Fruit fly (Drosophila melanogaster): ENCODE measurements around the gene CG3061.

Gene CG3061

DNA sequence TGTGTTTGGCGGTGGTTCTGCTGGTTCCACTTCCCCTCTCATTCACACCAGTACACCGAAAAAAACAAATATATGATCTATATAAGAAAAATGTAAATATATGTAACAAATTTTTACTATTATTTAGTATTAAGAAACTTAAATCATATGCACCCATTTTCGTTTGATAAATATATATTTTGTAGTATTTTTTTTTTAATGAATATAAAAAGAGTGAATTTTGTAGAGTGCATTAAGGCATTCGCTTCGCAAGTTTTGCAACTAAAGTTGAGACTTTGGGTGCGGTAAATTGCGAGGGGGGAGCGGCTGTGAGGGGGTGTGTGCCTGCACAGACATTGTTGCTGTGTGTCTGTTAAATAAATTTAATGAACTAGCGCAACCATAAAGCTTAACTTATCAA, 24.6 kb upstream of the CG3061 start (continued):
- no peak for TF ChIP-seq CG10565 (GFP tag; optimal IDR thresholded peaks at IDR 0.05)
- peak; percentile 81 for TF ChIP-seq Drgx (GFP tag; IDR thresholded peaks at IDR 0.05)
- peak; percentile 45 for TF ChIP-seq CG10267 (tag; optimal IDR thresholded peaks at IDR 0.05)
- TF ChIP-seq CG15514 (GFP tag; optimal IDR thresholded peaks at IDR 0.05), result peak; percentile 9
- no peak for TF ChIP-seq dpn (GFP tag; optimal IDR thresholded peaks at IDR 0.05)
- TF ChIP-seq nom (GFP tag; optimal IDR thresholded peaks at IDR 0.05), result peak; percentile 87
- peak; percentile 18 for TF ChIP-seq Spps (tag; optimal IDR thresholded peaks at IDR 0.05)
- no peak for TF ChIP-seq exex (tag; optimal IDR thresholded peaks at IDR 0.05)
- TF ChIP-seq CG15696 (tag; optimal IDR thresholded peaks at IDR 0.05), result peak; percentile 54
- TF ChIP-seq CG17359 (tag; optimal IDR thresholded peaks at IDR 0.05), result peak; percentile 37
- peak; percentile 18 for TF ChIP-seq unpg (GFP tag; optimal IDR thresholded peaks at IDR 0.05)
- no peak for TF ChIP-seq CG2199 (GFP tag; IDR thresholded peaks at IDR 0.05)
- TF ChIP-seq CG2129 (GFP tag; IDR thresholded peaks at IDR 0.05; ENCODE audit: partially characterized antibody), result no peak
- TF ChIP-seq CG2202 (tag; optimal IDR thresholded peaks at IDR 0.05), result no peak
- TF ChIP-seq CG8944 (GFP tag; optimal IDR thresholded peaks at IDR 0.05), result no peak
- 0 out of 2 replicates have a peak, but pooled peaks have one; percentile 27 for TF ChIP-seq CG32767 (GFP tag; IDR thresholded peaks at IDR 0.05)
- peak; percentile 21 for TF ChIP-seq ATbp (GFP tag; optimal IDR thresholded peaks at IDR 0.05)
- TF ChIP-seq D19A (tag; optimal IDR thresholded peaks at IDR 0.05), result peak; percentile 19
- no peak for TF ChIP-seq Ssrp (tag; optimal IDR thresholded peaks at IDR 0.05)
- TF ChIP-seq en (GFP tag; optimal IDR thresholded peaks at IDR 0.05), result no peak
- TF ChIP-seq gcm (GFP tag; optimal IDR thresholded peaks at IDR 0.05), result peak; percentile 20
- no peak for TF ChIP-seq jigr1 (GFP tag; IDR thresholded peaks at IDR 0.05)
- TF ChIP-seq Jarid2 (GFP tag; optimal IDR thresholded peaks at IDR 0.05), result peak; percentile 6
- 0 out of 2 replicates have a peak, but pooled peaks have one; percentile 21 for TF ChIP-seq CG6689 (GFP tag; IDR thresholded peaks at IDR 0.05)
- TF ChIP-seq BtbVII (GFP tag; optimal IDR thresholded peaks at IDR 0.05), result peak; percentile 44
- TF ChIP-seq NfI (GFP tag; optimal IDR thresholded peaks at IDR 0.05), result no peak
- peak; percentile 3 for TF ChIP-seq Meics (GFP tag; optimal IDR thresholded peaks at IDR 0.05)
- no peak for TF ChIP-seq CG17328 (GFP tag; IDR thresholded peaks at IDR 0.05)
- no peak for TF ChIP-seq aop (GFP tag; IDR thresholded peaks at IDR 0.05)
- 0 out of 2 replicates have a peak, but pooled peaks have one; percentile 15 for TF ChIP-seq Ada2b (GFP tag; IDR thresholded peaks at IDR 0.05)
- TF ChIP-seq CG31224 (GFP tag; IDR thresholded peaks at IDR 0.05), result no peak
- no peak for TF ChIP-seq croc (GFP tag; conservative IDR thresholded peaks at IDR 0.05)
- peak; percentile 60 for TF ChIP-seq CG9727 (GFP tag; optimal IDR thresholded peaks at IDR 0.05)
- TF ChIP-seq CG8388 (GFP tag; optimal IDR thresholded peaks at IDR 0.05), result peak; percentile 9
- no peak for TF ChIP-seq Lhr (GFP tag; optimal IDR thresholded peaks at IDR 0.05)
- TF ChIP-seq CG15269 (tag; optimal IDR thresholded peaks at IDR 0.05), result no peak
- TF ChIP-seq CG11504 (tag; optimal IDR thresholded peaks at IDR 0.05), result peak; percentile 65
- TF ChIP-seq Awh (GFP tag; IDR thresholded peaks at IDR 0.05), result no peak
- TF ChIP-seq CG2712 (tag; optimal IDR thresholded peaks at IDR 0.05), result no peak
- TF ChIP-seq HLH4C (GFP tag; IDR thresholded peaks at IDR 0.05; ENCODE audit: partially characterized antibody), result no peak
- TF ChIP-seq fd96Cb (tag; optimal IDR thresholded peaks at IDR 0.05), result peak; percentile 20
- no peak for TF ChIP-seq CG12299 (tag; optimal IDR thresholded peaks at IDR 0.05)
- TF ChIP-seq CG6791 (GFP tag; IDR thresholded peaks at IDR 0.05; ENCODE audit: partially characterized antibody), result no peak
- TF ChIP-seq Blimp-1 (GFP tag; optimal IDR thresholded peaks at IDR 0.05), result peak; percentile 44
- no peak for TF ChIP-seq CG17612 (GFP tag; IDR thresholded peaks at IDR 0.05)
- peak; percentile 20 for TF ChIP-seq CG18599 (GFP tag; optimal IDR thresholded peaks at IDR 0.05)
- no peak for TF ChIP-seq Usf (GFP tag; optimal IDR thresholded peaks at IDR 0.05)
- no peak for TF ChIP-seq ewg (GFP tag; optimal IDR thresholded peaks at IDR 0.05)
- TF ChIP-seq pnt (GFP tag; optimal IDR thresholded peaks at IDR 0.05), result no peak
- TF ChIP-seq CG10654 (GFP tag; optimal IDR thresholded peaks at IDR 0.05), result no peak
